Worm (Caenorhabditis elegans): ENCODE measurements around the gene srbc-12.

DNA sequence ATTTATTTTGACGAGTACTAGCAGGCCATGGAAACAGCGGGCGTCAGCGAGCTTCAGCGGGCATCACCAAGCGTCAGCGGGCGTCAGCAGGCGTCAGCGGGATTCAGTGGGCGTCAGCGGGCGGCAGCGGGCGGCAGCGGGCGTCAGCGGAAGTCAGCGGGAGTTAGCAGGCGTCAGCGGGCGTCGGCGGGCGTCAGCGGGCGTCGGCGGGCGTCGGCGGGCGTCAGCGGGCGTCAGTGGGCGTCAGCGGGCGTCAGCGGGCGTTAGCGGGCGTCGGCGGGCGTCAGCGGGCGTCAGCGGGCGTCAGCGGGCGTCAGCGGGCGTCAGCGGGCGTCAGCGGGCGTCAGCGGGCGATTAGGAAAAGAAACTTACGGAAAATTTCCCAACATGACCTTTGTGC, 7.0 kb upstream of the srbc-12 start:
- TF ChIP-seq nhr-11 (tag; optimal IDR thresholded peaks at IDR 0.05) (no peak), ama-1 (optimal IDR thresholded peaks at IDR 0.05) (no peak), hlh-15 (tag; optimal IDR thresholded peaks at IDR 0.05) (no peak), hlh-13 (GFP tag; optimal IDR thresholded peaks at IDR 0.05) (no peak), ztf-16 (tag; optimal IDR thresholded peaks at IDR 0.05) (no peak), elt-2 (tag; optimal IDR thresholded peaks at IDR 0.05) (no peak), pqm-1 (tag; optimal IDR thresholded peaks at IDR 0.05) (no peak), F13H6.1 (tag; optimal IDR thresholded peaks at IDR 0.05) (no peak), ceh-31 (tag; optimal IDR thresholded peaks at IDR 0.05) (no peak), fax-1 (tag; optimal IDR thresholded peaks at IDR 0.05) (no peak), ets-4 (tag; optimal IDR thresholded peaks at IDR 0.05) (no peak), Y22D7AL.16 (tag; optimal IDR thresholded peaks at IDR 0.05) (no peak)

Data from whole organism, late embryonic.